Worm (Caenorhabditis elegans) whole organism, late embryonic: ENCODE measurements around the gene nyn-3.

Experiments used
- pros-1 ChIP-seq: fragments of 150-350 bp; optimal IDR thresholded peaks from 2 replicates; lab custom pipeline; 2014; ENCODE audit warnings: missing biosample characterization, missing genetic modification reagents, missing genetic modification characterization
- unc-55 ChIP-seq: sonication (generic microtip); optimal IDR thresholded peaks from 2 replicates; lab custom pipeline; 2017; ENCODE audit warnings: missing biosample characterization, missing genetic modification reagents, missing genetic modification characterization

DNA sequence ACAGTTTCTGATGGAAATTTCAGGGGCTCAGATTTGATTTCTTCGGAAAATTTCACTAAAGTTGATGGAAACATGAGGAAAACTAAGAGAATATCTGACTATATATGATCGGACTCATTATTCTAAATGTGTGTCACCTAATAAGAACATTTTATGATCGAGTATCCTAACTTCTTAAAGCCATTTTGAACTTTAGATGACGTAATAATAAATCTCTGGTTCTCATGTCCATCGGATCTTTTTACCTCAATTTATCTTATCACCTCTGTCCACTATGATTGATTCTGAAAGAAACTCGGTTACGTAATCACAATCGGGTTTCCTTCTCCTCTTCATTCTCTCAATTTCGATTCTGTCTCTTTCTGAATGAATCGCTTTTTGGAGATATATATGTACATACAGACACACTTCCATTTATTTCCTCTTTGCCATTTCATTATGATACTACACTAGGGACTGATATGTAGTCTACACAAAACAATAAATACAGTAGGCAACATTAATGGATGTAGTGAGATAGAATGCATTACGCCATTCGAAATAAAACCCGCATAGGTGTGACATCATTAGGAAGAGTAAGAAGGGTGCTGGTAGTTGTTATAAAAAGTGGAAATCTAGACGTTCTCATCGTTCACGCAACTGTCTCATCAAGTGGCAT is 35.1 kb downstream of the nyn-3 start:
- TF ChIP-seq pros-1 (tag; lab: Kevin White, UChicago) (no peak), unc-55 (no peak)
